Worm (Caenorhabditis elegans) whole organism, L3 larva: Measurements from ENCODE around the gene C48B4.3.

Experiments used
- R02D3.7 ChIP-seq: fragments of 150-350 bp; optimal IDR thresholded peaks from 2 replicates; lab custom pipeline; 2014; ENCODE audit warnings: missing biosample characterization, missing genetic modification characterization
- ZK546.5 ChIP-seq: sonication (generic microtip); optimal IDR thresholded peaks from 2 replicates; lab custom pipeline; 2017; ENCODE audit warnings: missing biosample characterization, missing genetic modification characterization
- aly-2 ChIP-seq: fragments of 150-350 bp; optimal IDR thresholded peaks from 2 replicates; lab custom pipeline; 2014; ENCODE audit warnings: missing biosample characterization, missing genetic modification characterization
- ceh-16 ChIP-seq: sonication (generic microtip); optimal IDR thresholded peaks from 2 replicates; lab custom pipeline; 2017; ENCODE audit warnings: missing biosample characterization, missing genetic modification characterization
- ceh-28 ChIP-seq: fragments of 150-350 bp; optimal IDR thresholded peaks from 2 replicates; lab custom pipeline; 2014; ENCODE audit warnings: missing biosample characterization, missing genetic modification reagents, missing genetic modification characterization
- ceh-9 ChIP-seq: sonication (generic microtip); optimal IDR thresholded peaks from 2 replicates; lab custom pipeline; 2018; ENCODE audit warnings: missing biosample characterization, missing genetic modification characterization
- egl-27 ChIP-seq: sonication (generic microtip); optimal IDR thresholded peaks from 4 replicates; lab custom pipeline; 2017; ENCODE audit warnings: missing biosample characterization, missing genetic modification reagents, missing genetic modification characterization
- egl-5 ChIP-seq: fragments of 150-350 bp; optimal IDR thresholded peaks from 2 replicates; lab custom pipeline; 2017; ENCODE audit warnings: missing biosample characterization, missing genetic modification reagents, missing genetic modification characterization, inconsistent platforms
- elt-1 ChIP-seq: fragments of 150-350 bp; optimal IDR thresholded peaks from 2 replicates; lab custom pipeline; 2014; ENCODE audit warnings: missing biosample characterization, missing genetic modification characterization
- elt-3 ChIP-seq, 3 experiments: fragments of 150-350 bp in 1 of 3; sonication (generic microtip) in 2 of 3; optimal IDR thresholded peaks; 2 replicates in 2 of 3; 4 replicates in 1 of 3; lab custom pipeline; 2014 to 2017; ENCODE audit warnings: missing biosample characterization in 3 of 3, missing genetic modification characterization in 3 of 3
- eor-1 ChIP-seq, 2 experiments: fragments of 150-350 bp; optimal IDR thresholded peaks; 2 replicates each; lab custom pipeline; 2014 to 2018; ENCODE audit warnings: missing biosample characterization in 2 of 2, missing genetic modification characterization in 2 of 2
- fkh-10 ChIP-seq: sonication (generic microtip); optimal IDR thresholded peaks from 2 replicates; lab custom pipeline; 2017; ENCODE audit warnings: missing biosample characterization, missing genetic modification reagents, missing genetic modification characterization
- fkh-2 ChIP-seq: fragments of 150-350 bp; optimal IDR thresholded peaks from 2 replicates; lab custom pipeline; 2014; ENCODE audit warnings: missing biosample characterization, missing genetic modification reagents, missing genetic modification characterization
- fos-1 ChIP-seq: fragments of 150-350 bp; optimal IDR thresholded peaks from 2 replicates; lab custom pipeline; 2014; ENCODE audit warnings: missing biosample characterization, missing genetic modification characterization
- hmg-11 ChIP-seq: sonication (generic microtip); optimal IDR thresholded peaks from 2 replicates; lab custom pipeline; 2016; ENCODE audit warnings: missing genetic modification characterization, missing compliant biosample characterization
- lin-15B ChIP-seq: fragments of 150-350 bp; optimal IDR thresholded peaks from 2 replicates; lab custom pipeline; 2014; ENCODE audit warnings: missing biosample characterization, missing genetic modification characterization
- lin-39 ChIP-seq: fragments of 150-350 bp; optimal IDR thresholded peaks from 2 replicates; lab custom pipeline; 2018; ENCODE audit warnings: missing biosample characterization, missing genetic modification reagents, missing genetic modification characterization
- mdl-1 ChIP-seq: fragments of 150-350 bp; optimal IDR thresholded peaks from 2 replicates; lab custom pipeline; 2014; ENCODE audit warnings: missing biosample characterization, missing genetic modification characterization
- nfya-1 ChIP-seq: sonication (generic microtip); optimal IDR thresholded peaks from 2 replicates; lab custom pipeline; 2017; ENCODE audit warnings: missing genetic modification characterization, mild to moderate bottlenecking, missing compliant biosample characterization, antibody characterized with exemption, moderate library complexity; ENCODE audit not compliant: insufficient read depth
- nhr-11 ChIP-seq: fragments of 150-350 bp; optimal IDR thresholded peaks from 2 replicates; lab custom pipeline; 2014; ENCODE audit warnings: missing biosample characterization, missing genetic modification characterization
- nhr-23 ChIP-seq: fragments of 150-350 bp; optimal IDR thresholded peaks from 2 replicates; lab custom pipeline; 2014; ENCODE audit warnings: missing biosample characterization, missing genetic modification reagents, missing genetic modification characterization
- nhr-237 ChIP-seq: fragments of 150-350 bp; optimal IDR thresholded peaks from 2 replicates; lab custom pipeline; 2014; ENCODE audit warnings: missing biosample characterization, missing genetic modification characterization
- nhr-25 ChIP-seq: sonication (generic microtip); optimal IDR thresholded peaks from 2 replicates; lab custom pipeline; 2017; ENCODE audit warnings: missing biosample characterization, missing genetic modification characterization
- nhr-28 ChIP-seq: fragments of 150-350 bp; optimal IDR thresholded peaks from 2 replicates; lab custom pipeline; 2014; ENCODE audit warnings: missing biosample characterization, missing genetic modification characterization
- nhr-76 ChIP-seq: fragments of 150-350 bp; sonication (generic microtip); optimal IDR thresholded peaks from 5 replicates; lab custom pipeline; 2014; ENCODE audit warnings: missing biosample characterization, missing genetic modification characterization
- nhr-77 ChIP-seq: fragments of 150-350 bp; optimal IDR thresholded peaks from 2 replicates; lab custom pipeline; 2014; ENCODE audit warnings: missing biosample characterization, missing genetic modification characterization
- pqm-1 ChIP-seq: fragments of 150-350 bp; optimal IDR thresholded peaks from 2 replicates; lab custom pipeline; 2017; ENCODE audit warnings: missing biosample characterization, missing genetic modification characterization, inconsistent platforms
- tbx-2 ChIP-seq: sonication (generic microtip); optimal IDR thresholded peaks from 2 replicates; lab custom pipeline; 2016; ENCODE audit warnings: mild to moderate bottlenecking, missing genetic modification characterization, missing compliant biosample characterization
- unc-39 ChIP-seq: sonication (generic microtip); optimal IDR thresholded peaks from 4 replicates; lab custom pipeline; 2017; ENCODE audit warnings: missing biosample characterization, missing genetic modification characterization
- zag-1 ChIP-seq: fragments of 150-350 bp; optimal IDR thresholded peaks from 2 replicates; lab custom pipeline; 2014; ENCODE audit warnings: missing biosample characterization, missing genetic modification characterization
- ztf-11 ChIP-seq: fragments of 150-350 bp; optimal IDR thresholded peaks from 2 replicates; lab custom pipeline; 2014; ENCODE audit warnings: missing biosample characterization, missing genetic modification characterization

The C48B4.3 gene

ce11 chrIII:9565973-9566372 lies 16.2 kb downstream of the C48B4.3 start, which contains the start of gene C48B4.11:
C48B4.11 (minus strand) TSS chrIII:9566115.
- TF ChIP-seq egl-27 (no peak), ceh-16 (tag; lab: Kevin White, UChicago) (no peak), lin-15B (tag; lab: Kevin White, UChicago) (no peak), fkh-2 (tag; lab: Kevin White, UChicago) (no peak), hmg-11 (tag; lab: Kevin White, UChicago) (no peak)

DNA sequence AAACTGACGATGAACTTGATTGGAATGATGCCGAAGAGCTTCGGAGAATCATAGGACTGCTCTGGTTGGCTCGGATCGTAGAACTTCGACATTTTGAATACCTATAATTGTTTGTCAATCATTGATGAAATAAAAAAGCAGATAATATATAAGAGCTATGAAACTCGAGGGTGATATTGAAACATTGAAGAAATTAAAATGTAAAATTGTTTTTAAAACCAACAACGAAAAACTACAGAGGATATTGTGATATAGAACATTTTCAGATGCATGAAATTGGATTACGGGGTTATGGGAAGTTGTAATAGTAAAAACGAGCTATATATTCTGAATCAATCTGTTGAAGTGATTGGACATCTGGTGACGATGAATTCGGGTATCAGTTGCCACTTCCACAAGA lies 17.8 kb downstream of the C48B4.3 start, which contains the start of gene C48B4.10:
C48B4.10 (minus strand) TSS at position 101 of the 400 bp plus-strand sequence.
- TF ChIP-seq elt-1: no peak
- no peak for TF ChIP-seq egl-27
- TF ChIP-seq tbx-2 (tag; lab: Kevin White, UChicago): no peak
- TF ChIP-seq fkh-10 (GFP tag; lab: Kevin White, UChicago): no peak
- TF ChIP-seq nhr-23: no peak
- no peak for TF ChIP-seq nhr-237
- no peak for TF ChIP-seq lin-39 (tag; lab: Kevin White, UChicago)
- TF ChIP-seq nhr-28 (tag; lab: Kevin White, UChicago): no peak
- TF ChIP-seq aly-2 (tag; lab: Kevin White, UChicago): no peak
- no peak for TF ChIP-seq zag-1 (tag; lab: Kevin White, UChicago)
- TF ChIP-seq eor-1 (tag; optimal IDR thresholded peaks at IDR 0.05; lab: Kevin White, UChicago): no peak
- TF ChIP-seq ceh-16 (tag; lab: Kevin White, UChicago): no peak
- TF ChIP-seq elt-3 (tag; optimal IDR thresholded peaks at IDR 0.05; lab: Kevin White, UChicago): no peak
- no peak for TF ChIP-seq ZK546.5 (tag; lab: Kevin White, UChicago)
- no peak for TF ChIP-seq hmg-11 (tag; lab: Kevin White, UChicago)

DNA sequence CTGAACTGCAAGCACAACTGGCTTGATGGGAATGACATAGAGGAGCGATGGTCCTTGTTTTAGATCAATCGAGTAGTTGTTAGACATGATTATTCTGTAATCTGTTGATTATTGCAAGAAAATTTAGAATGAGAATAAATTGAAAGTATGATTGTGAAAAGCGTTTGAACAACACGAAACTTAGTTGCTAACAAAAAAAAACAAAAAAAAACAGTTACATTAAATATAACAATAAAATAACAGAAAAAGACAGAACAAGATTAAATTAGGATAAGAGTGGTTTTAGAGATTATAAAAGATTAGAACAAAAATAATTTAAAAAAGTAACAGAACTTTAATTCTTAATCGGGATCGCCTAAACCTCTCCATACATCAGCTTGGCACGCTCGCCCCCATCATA lies 19.0 kb downstream of the C48B4.3 start, which contains the start of gene C48B4.9:
C48B4.9 (minus strand) TSS at position 101 of the 400 bp plus-strand sequence.
- TF ChIP-seq ceh-9 (tag; lab: Kevin White, UChicago) (no peak), nfya-1 (no peak), pqm-1 (tag; lab: Kevin White, UChicago) (no peak)

- TF ChIP-seq ceh-28 (tag; lab: Kevin White, UChicago) (no peak), nhr-28 (tag; lab: Kevin White, UChicago) (no peak), lin-39 (tag; lab: Kevin White, UChicago) (no peak), nhr-25 (tag; lab: Kevin White, UChicago) (no peak), R02D3.7 (tag; lab: Kevin White, UChicago) (no peak), egl-5 (tag; lab: Kevin White, UChicago) (no peak), nhr-77 (no peak), egl-27 (no peak), nhr-76 (tag; lab: Kevin White, UChicago) (no peak)
These were observed 21.0 kb downstream of the C48B4.3 start, which contains the start of gene C48B4.8 for ce11 chrIII:9561158-9561557. C48B4.8 (minus strand) TSS chrIII:9561258.

ce11 chrIII:9559381-9559881 lies 22.8 kb downstream of the C48B4.3 start, which contains the start of gene C48B4.7:
C48B4.7 (minus strand) TSS chrIII:9559431.
- no peak for TF ChIP-seq lin-15B (tag; lab: Kevin White, UChicago)
- no peak for TF ChIP-seq egl-27
- no peak for TF ChIP-seq egl-5 (tag; lab: Kevin White, UChicago)
- no peak for TF ChIP-seq nhr-11 (tag; lab: Kevin White, UChicago)
- no peak for TF ChIP-seq unc-39 (tag; lab: Kevin White, UChicago)
- TF ChIP-seq ZK546.5 (tag; lab: Kevin White, UChicago): no peak
- no peak for TF ChIP-seq mdl-1 (tag; lab: Kevin White, UChicago)

- TF ChIP-seq ztf-11 (tag; lab: Kevin White, UChicago) (no peak), nhr-237 (no peak), nhr-11 (tag; lab: Kevin White, UChicago) (no peak), lin-39 (tag; lab: Kevin White, UChicago) (no peak), fos-1 (tag; lab: Kevin White, UChicago) (no peak), egl-5 (tag; lab: Kevin White, UChicago) (no peak), ZK546.5 (tag; lab: Kevin White, UChicago) (no peak), elt-1 (no peak), nhr-28 (tag; lab: Kevin White, UChicago) (no peak), eor-1 (tag; optimal IDR thresholded peaks at IDR 0.05; lab: Kevin White, UChicago) (no peak), elt-3 (tag; optimal IDR thresholded peaks at IDR 0.05; lab: Kevin White, UChicago) (no peak), hmg-11 (tag; lab: Kevin White, UChicago) (no peak)
- TF ChIP-seq, all 47 proteins: peak for 0
These were observed 23.7 kb downstream of the C48B4.3 start, which contains the start of gene C48B4.6 for ce11 chrIII:9558463-9558862. C48B4.6 (minus strand) TSS chrIII:9558563.
